Worm (Caenorhabditis elegans) whole organism, L4 larva: Measurements from ENCODE around the gene col-38.

Experiments used
- F49E8.2 ChIP-seq: sonication (generic microtip); optimal IDR thresholded peaks from 2 replicates; lab custom pipeline; 2016; ENCODE audit warnings: missing compliant biosample characterization, mild to moderate bottlenecking, missing genetic modification characterization, borderline replicate concordance
- Y5F2A.4 ChIP-seq: fragments of 200-800 bp; sonication (Bioruptor generic); optimal IDR thresholded peaks from 2 replicates; lab custom pipeline; 2018; ENCODE audit warnings: mild to moderate bottlenecking, missing genetic modification characterization, missing compliant biosample characterization
- aly-2 ChIP-seq: sonication (generic microtip); optimal IDR thresholded peaks from 2 replicates; lab custom pipeline; 2018; ENCODE audit warnings: missing biosample characterization, missing genetic modification characterization
- ama-1 ChIP-seq: fragments of 150-350 bp; optimal IDR thresholded peaks from 2 replicates; lab custom pipeline; 2014; ENCODE audit warnings: inconsistent platforms, mixed read lengths
- attf-4 ChIP-seq: sonication (generic microtip); optimal IDR thresholded peaks from 3 replicates; lab custom pipeline; 2017; ENCODE audit warnings: missing biosample characterization, missing genetic modification characterization
- ceh-62 ChIP-seq: sonication (generic microtip); optimal IDR thresholded peaks from 2 replicates; lab custom pipeline; 2017; ENCODE audit warnings: missing biosample characterization, missing genetic modification characterization
- ces-1 ChIP-seq: fragments of 150-350 bp; sonication (generic microtip); optimal IDR thresholded peaks from 4 replicates; lab custom pipeline; 2014; ENCODE audit warnings: missing biosample characterization, missing genetic modification reagents, missing genetic modification characterization
- cey-2 ChIP-seq: sonication (generic microtip); optimal IDR thresholded peaks from 3 replicates; lab custom pipeline; 2017; ENCODE audit warnings: missing genetic modification characterization, mild to moderate bottlenecking, missing compliant biosample characterization, antibody characterized with exemption, borderline replicate concordance; ENCODE audit not compliant: insufficient read depth
- daf-12 ChIP-seq: fragments of 150-350 bp; optimal IDR thresholded peaks from 2 replicates; lab custom pipeline; 2014; ENCODE audit warnings: missing biosample characterization, missing genetic modification reagents, missing genetic modification characterization
- daf-16 ChIP-seq, 3 experiments: sonication (generic microtip); optimal IDR thresholded peaks; 2 replicates each; lab custom pipeline; 2016 to 2017; ENCODE audit warnings: missing genetic modification characterization in 3 of 3, missing genetic modification reagents in 3 of 3, mild to moderate bottlenecking in 2 of 3, missing compliant biosample characterization in 2 of 3, missing biosample characterization in 1 of 3, moderate library complexity in 1 of 3
- daf-8 ChIP-seq: fragments of 200-800 bp; sonication (Bioruptor generic); IDR thresholded peaks from 2 replicates; pipeline ENCODE4 v1.3.6; 2022; ENCODE audit warnings: missing genetic modification characterization, missing compliant biosample characterization
- dmd-9 ChIP-seq: fragments of 200-800 bp; sonication (Bioruptor generic); IDR thresholded peaks from 2 replicates; pipeline ENCODE4 v1.3.6; 2022; ENCODE audit warnings: missing genetic modification reagents, missing genetic modification characterization, missing compliant biosample characterization
- egl-27 ChIP-seq: sonication (generic microtip); optimal IDR thresholded peaks from 3 replicates; lab custom pipeline; 2017; ENCODE audit warnings: missing biosample characterization, missing genetic modification reagents, missing genetic modification characterization
- fkh-10 ChIP-seq: fragments of 150-350 bp; optimal IDR thresholded peaks from 2 replicates; lab custom pipeline; 2014; ENCODE audit warnings: missing biosample characterization, missing genetic modification reagents, missing genetic modification characterization
- fos-1 ChIP-seq: fragments of 150-350 bp; optimal IDR thresholded peaks from 2 replicates; lab custom pipeline; 2014; ENCODE audit warnings: missing biosample characterization, missing genetic modification characterization
- hlh-11 ChIP-seq: fragments of 200-800 bp; sonication (Bioruptor generic); optimal IDR thresholded peaks from 2 replicates; lab custom pipeline; 2018; ENCODE audit warnings: mild to moderate bottlenecking, missing genetic modification characterization, missing compliant biosample characterization
- hlh-30 ChIP-seq: sonication (generic microtip); optimal IDR thresholded peaks from 2 replicates; lab custom pipeline; 2017; ENCODE audit warnings: antibody characterized with exemption, mild to moderate bottlenecking, missing genetic modification characterization, missing compliant biosample characterization; ENCODE audit not compliant: insufficient read depth
- hmg-1.1 ChIP-seq: fragments of 200-800 bp; sonication (Bioruptor generic); IDR thresholded peaks from 2 replicates; pipeline ENCODE4 v1.3.6; 2022; ENCODE audit warnings: missing genetic modification reagents, missing genetic modification characterization, missing compliant biosample characterization
- lin-13 ChIP-seq: fragments of 150-350 bp; optimal IDR thresholded peaks from 2 replicates; lab custom pipeline; 2014; ENCODE audit warnings: missing biosample characterization, missing genetic modification reagents, missing genetic modification characterization
- lin-15B ChIP-seq: fragments of 150-350 bp; sonication (generic microtip); optimal IDR thresholded peaks from 3 replicates; lab custom pipeline; 2014; ENCODE audit warnings: missing biosample characterization, missing genetic modification characterization
- lin-39 ChIP-seq: fragments of 150-350 bp; optimal IDR thresholded peaks from 2 replicates; lab custom pipeline; 2014; ENCODE audit warnings: missing biosample characterization, missing genetic modification reagents, missing genetic modification characterization
- lir-3 ChIP-seq: sonication (generic microtip); optimal IDR thresholded peaks from 2 replicates; lab custom pipeline; 2016; ENCODE audit warnings: mild to moderate bottlenecking, missing genetic modification characterization, missing compliant biosample characterization
- lsy-2 ChIP-seq, 2 experiments: fragments of 150-350 bp in 1 of 2; sonication (generic microtip) in 1 of 2; optimal IDR thresholded peaks; 2 replicates each; lab custom pipeline; 2014 to 2017; ENCODE audit warnings: missing biosample characterization in 2 of 2, missing genetic modification characterization in 2 of 2
- mdl-1 ChIP-seq, 2 experiments: fragments of 150-350 bp in 1 of 2; sonication (generic microtip) in 1 of 2; optimal IDR thresholded peaks; 2 replicates each; lab custom pipeline; 2014 to 2017; ENCODE audit warnings: missing biosample characterization in 2 of 2, missing genetic modification characterization in 2 of 2
- mep-1 ChIP-seq: fragments of 150-350 bp; sonication (generic microtip); optimal IDR thresholded peaks from 3 replicates; lab custom pipeline; 2014; ENCODE audit warnings: missing biosample characterization, missing genetic modification characterization
- mxl-2 ChIP-seq: fragments of 200-800 bp; sonication (Bioruptor generic); conservative IDR thresholded peaks from 2 replicates; pipeline ENCODE4 v1.3.6; 2022; ENCODE audit warnings: missing genetic modification reagents, missing genetic modification characterization, missing compliant biosample characterization
- nhr-102 ChIP-seq: sonication (generic microtip); optimal IDR thresholded peaks from 2 replicates; lab custom pipeline; 2016; ENCODE audit warnings: mild to moderate bottlenecking, missing genetic modification characterization, moderate library complexity, missing compliant biosample characterization
- nhr-42 ChIP-seq: fragments of 200-800 bp; sonication (Bioruptor generic); IDR thresholded peaks from 2 replicates; pipeline ENCODE4 v1.3.6; 2022; ENCODE audit warnings: missing genetic modification characterization, missing compliant biosample characterization
- rbr-2 ChIP-seq: sonication (generic microtip); optimal IDR thresholded peaks from 2 replicates; lab custom pipeline; 2016; ENCODE audit warnings: missing genotype, missing genetic modification characterization, missing compliant biosample characterization
- set-16 ChIP-seq: fragments of 200-800 bp; sonication (Bioruptor generic); IDR thresholded peaks from 2 replicates; pipeline ENCODE4 v1.3.6; 2022; ENCODE audit warnings: missing genetic modification reagents, missing genetic modification characterization, missing compliant biosample characterization
- tag-97 ChIP-seq: fragments of 200-800 bp; sonication (Bioruptor generic); IDR thresholded peaks from 2 replicates; pipeline ENCODE4 v1.3.6; 2022; ENCODE audit warnings: missing genetic modification characterization, missing compliant biosample characterization
- unc-39 ChIP-seq: sonication (generic microtip); optimal IDR thresholded peaks from 2 replicates; lab custom pipeline; 2017; ENCODE audit warnings: missing biosample characterization, missing genetic modification characterization
- unc-62 ChIP-seq, 3 experiments: fragments of 150-350 bp in 1 of 3; sonication (generic microtip); optimal IDR thresholded peaks in 2 of 3; peaks in 1 of 3; 1 replicate in 1 of 3; 2 replicates in 2 of 3; lab custom pipeline; 2014 to 2017; ENCODE audit warnings: missing biosample characterization in 3 of 3, missing genetic modification characterization in 3 of 3, missing genetic modification reagents in 3 of 3, missing genotype in 1 of 3
- zag-1 ChIP-seq: fragments of 150-350 bp; optimal IDR thresholded peaks from 2 replicates; lab custom pipeline; 2014; ENCODE audit warnings: missing biosample characterization, missing genetic modification characterization
- zfp-2 ChIP-seq: sonication (generic microtip); optimal IDR thresholded peaks from 2 replicates; lab custom pipeline; 2016; ENCODE audit warnings: mild to moderate bottlenecking, missing genetic modification characterization, missing compliant biosample characterization
- zip-2 ChIP-seq: fragments of 150-350 bp; optimal IDR thresholded peaks from 2 replicates; lab custom pipeline; 2014; ENCODE audit warnings: missing biosample characterization, missing genetic modification characterization
- ztf-11 ChIP-seq: fragments of 150-350 bp; optimal IDR thresholded peaks from 2 replicates; lab custom pipeline; 2014; ENCODE audit warnings: missing biosample characterization, missing genetic modification characterization

The col-38 gene

ce11 chrII:8561227-8561626 lies 7.7 kb downstream of the col-38 start, which contains the start of gene iff-2 (continued):
- TF ChIP-seq nhr-42 (GFP tag; lab: Robert Waterston, UW) (peak; percentile 98), attf-4 (no peak), ceh-62 (tag; lab: Kevin White, UChicago) (no peak), tag-97 (0 out of 2 replicates have a peak, but pooled peaks have one; percentile 78), daf-16 (GFP tag; optimal IDR thresholded peaks at IDR 0.05; lab: Kevin White, UChicago) (peak; percentile 89 to 91), daf-16 (tag; optimal IDR thresholded peaks at IDR 0.05; lab: Kevin White, UChicago) (peak; percentile 92), zag-1 (tag; lab: Kevin White, UChicago) (peak; percentile 81), nhr-102 (tag; lab: Kevin White, UChicago) (peak; percentile 97), F49E8.2 (tag; lab: Kevin White, UChicago) (no peak), mdl-1 (tag; optimal IDR thresholded peaks at IDR 0.05; lab: Kevin White, UChicago) (peak; percentile 93 to 99), unc-39 (tag; lab: Kevin White, UChicago) (no peak), lir-3 (peak; percentile 76), fos-1 (peak; percentile 58), ztf-11 (peak; percentile 2), dmd-9 (GFP tag; lab: Robert Waterston, UW) (peak; percentile 95), hmg-1.1 (GFP tag; lab: Robert Waterston, UW) (peak; percentile 99), daf-8 (no peak), unc-62 (GFP tag; optimal IDR thresholded peaks at IDR 0.05 in 1 of 2; lab: Kevin White, UChicago) (peak; percentile 14 to 100), unc-62 (tag; optimal IDR thresholded peaks at IDR 0.05; lab: Kevin White, UChicago) (peak; percentile 51), lin-15B (tag; lab: Kevin White, UChicago) (peak; percentile 98), daf-12 (tag; lab: Kevin White, UChicago) (no peak), mep-1 (peak; percentile 99)

ce11 chrII:8559188-8559587 lies 9.7 kb downstream of the col-38 start:
- TF ChIP-seq fkh-10 (GFP tag; lab: Kevin White, UChicago), result peak; percentile 99
- TF ChIP-seq ama-1 (lab: Kevin White, UChicago), result peak; percentile 31
- peak in 1 of 2 experiments; percentile 34 for TF ChIP-seq lsy-2 (tag; optimal IDR thresholded peaks at IDR 0.05; lab: Kevin White, UChicago)
- peak; percentile 82 for TF ChIP-seq ces-1 (GFP tag; lab: Kevin White, UChicago)
- TF ChIP-seq aly-2 (tag; lab: Kevin White, UChicago), result no peak
- TF ChIP-seq zip-2 (tag; lab: Kevin White, UChicago), result no peak
- no peak for TF ChIP-seq rbr-2 (tag; lab: Kevin White, UChicago)

- TF ChIP-seq set-16 (no peak), lin-13 (GFP tag; lab: Kevin White, UChicago) (no peak), zfp-2 (tag; lab: Kevin White, UChicago) (no peak), Y5F2A.4 (GFP tag; lab: Kevin White, UChicago) (no peak), egl-27 (tag; lab: Kevin White, UChicago) (no peak), hlh-11 (tag; lab: Kevin White, UChicago) (no peak)
Observed at ce11 chrII:8556166-8556565, 12.7 kb downstream of the col-38 start, which contains the start of gene glb-27. TSS of gene glb-27 (minus strand) at chrII:8556266.

ce11 chrII:8554568-8554967 lies 14.3 kb downstream of the col-38 start:
- no peak for TF ChIP-seq lin-13 (GFP tag; lab: Kevin White, UChicago)
- no peak for TF ChIP-seq lin-15B (tag; lab: Kevin White, UChicago)
- TF ChIP-seq fkh-10 (GFP tag; lab: Kevin White, UChicago), result no peak
- TF ChIP-seq lin-39 (tag; lab: Kevin White, UChicago), result no peak
- no peak for TF ChIP-seq mxl-2
- no peak for TF ChIP-seq hlh-30
- TF ChIP-seq cey-2, result no peak
